Worm (Caenorhabditis elegans): Measurements from ENCODE around the gene clec-117.

The clec-117 gene

DNA sequence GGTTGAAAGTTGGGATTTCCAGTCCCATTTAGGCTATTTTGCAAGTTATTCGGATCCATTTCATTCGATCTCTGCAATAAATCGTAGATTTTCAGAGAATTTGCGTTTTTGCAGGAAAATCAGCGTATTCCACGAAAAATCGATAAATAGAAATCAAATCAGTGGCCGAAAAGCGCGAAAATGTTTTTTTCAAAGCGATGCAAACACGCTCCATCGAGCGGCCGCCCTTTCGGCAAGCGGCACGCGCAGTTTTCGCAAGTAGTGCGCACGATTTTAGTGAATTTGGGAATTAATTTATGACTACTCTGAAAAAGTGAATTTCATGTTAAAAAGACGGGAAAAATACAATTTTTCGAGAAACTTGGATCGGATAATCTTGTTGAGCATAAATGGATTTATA lies 41.7 kb downstream of the clec-117 start (continued):
- no peak for TF ChIP-seq attf-4 (tag; optimal IDR thresholded peaks at IDR 0.05)
- peak; percentile 95 for TF ChIP-seq lin-15B (tag; optimal IDR thresholded peaks at IDR 0.05)
- TF ChIP-seq ctbp-1 (GFP tag; IDR thresholded peaks at IDR 0.05): peak; percentile 78
- TF ChIP-seq ZK546.5 (tag; optimal IDR thresholded peaks at IDR 0.05): peak in 1 of 2 experiments; percentile 48
- TF ChIP-seq mes-2 (tag; optimal IDR thresholded peaks at IDR 0.05; ENCODE audit: poor library complexity, severe bottlenecking): peak; percentile 99
- peak; percentile 100 for TF ChIP-seq lin-38 (GFP tag; IDR thresholded peaks at IDR 0.05)
- TF ChIP-seq hlh-11 (tag; optimal IDR thresholded peaks at IDR 0.05): peak; percentile 87
- TF ChIP-seq nhr-10 (tag; optimal IDR thresholded peaks at IDR 0.05): peak; percentile 57
- peak; percentile 11 to 89 for TF ChIP-seq hif-1 (tag; optimal IDR thresholded peaks at IDR 0.05)
- peak; percentile 67 for TF ChIP-seq snpc-1.2 (GFP tag; IDR thresholded peaks at IDR 0.05)
- TF ChIP-seq fkh-10 (GFP tag; optimal IDR thresholded peaks at IDR 0.05): peak; percentile 95
- peak; percentile 77 for TF ChIP-seq egl-43 (GFP tag; IDR thresholded peaks at IDR 0.05)
- peak; percentile 89 for TF ChIP-seq jun-1 (tag; optimal IDR thresholded peaks at IDR 0.05)
- peak; percentile 84 for TF ChIP-seq F49E8.2 (tag; optimal IDR thresholded peaks at IDR 0.05; ENCODE audit: borderline replicate concordance)
- TF ChIP-seq unc-62 (GFP tag; optimal IDR thresholded peaks at IDR 0.05 in 1 of 2): peak in 1 of 2 experiments; percentile 45
- no peak for TF ChIP-seq unc-62 (tag; optimal IDR thresholded peaks at IDR 0.05)
- no peak for TF ChIP-seq unc-39 (tag; optimal IDR thresholded peaks at IDR 0.05)
- TF ChIP-seq nhr-111 (GFP tag; optimal IDR thresholded peaks at IDR 0.05): no peak
- TF ChIP-seq unc-130 (GFP tag; optimal IDR thresholded peaks at IDR 0.05): peak; percentile 92
- peak; percentile 93 for TF ChIP-seq rbr-2 (tag; optimal IDR thresholded peaks at IDR 0.05)
- TF ChIP-seq zfp-3 (GFP tag; conservative IDR thresholded peaks at IDR 0.05): peak; percentile 89
- TF ChIP-seq Y5F2A.4 (GFP tag; optimal IDR thresholded peaks at IDR 0.05): no peak
- TF ChIP-seq daf-19 (GFP tag; conservative IDR thresholded peaks at IDR 0.05): peak; percentile 75; the same call in 1 of the 2 replicates
- peak; percentile 76 for TF ChIP-seq dmd-6 (GFP tag; IDR thresholded peaks at IDR 0.05)
- peak; percentile 92 for TF ChIP-seq T26A8.4 (GFP tag; IDR thresholded peaks at IDR 0.05)
- TF ChIP-seq mep-1 (tag; optimal IDR thresholded peaks at IDR 0.05): peak; percentile 98
- no peak for TF ChIP-seq ceh-32 (tag; optimal IDR thresholded peaks at IDR 0.05; ENCODE audit: poor library complexity)
- TF ChIP-seq nhr-41 (GFP tag; IDR thresholded peaks at IDR 0.05): peak; percentile 40; the same call in 1 of the 2 replicates
- peak; percentile 70 to 95 for TF ChIP-seq lsy-2 (tag; optimal IDR thresholded peaks at IDR 0.05)
- TF ChIP-seq dpl-1 (GFP tag; optimal IDR thresholded peaks at IDR 0.05): peak; percentile 92
- TF ChIP-seq lim-7 (GFP tag; IDR thresholded peaks at IDR 0.05): peak; percentile 62; the same call in 1 of the 2 replicates
- no peak for TF ChIP-seq snpc-4 (tag; optimal IDR thresholded peaks at IDR 0.05)
- TF ChIP-seq daf-12 (tag; optimal IDR thresholded peaks at IDR 0.05): no peak
- TF ChIP-seq nhr-11 (tag; optimal IDR thresholded peaks at IDR 0.05): peak; percentile 90
- TF ChIP-seq gei-8 (GFP tag; optimal IDR thresholded peaks at IDR 0.05): no peak
- TF ChIP-seq hlh-30 (tag; optimal IDR thresholded peaks at IDR 0.05; ENCODE audit: insufficient read depth): peak; percentile 84
- TF ChIP-seq nhr-237 (tag; optimal IDR thresholded peaks at IDR 0.05): peak; percentile 62
- TF ChIP-seq spr-3 (GFP tag; optimal IDR thresholded peaks at IDR 0.05): peak; percentile 88
- TF ChIP-seq daf-16 (GFP tag; optimal IDR thresholded peaks at IDR 0.05): peak; percentile 25 to 70
- TF ChIP-seq daf-16 (tag; optimal IDR thresholded peaks at IDR 0.05): peak; percentile 80
- no peak for TF ChIP-seq cey-2 (tag; optimal IDR thresholded peaks at IDR 0.05; ENCODE audit: borderline replicate concordance, insufficient read depth)
- TF ChIP-seq daf-8 (GFP tag; IDR thresholded peaks at IDR 0.05): no peak
- TF ChIP-seq saeg-2 (GFP tag; IDR thresholded peaks at IDR 0.05): 0 out of 2 replicates have a peak, but pooled peaks have one; percentile 62
- peak; percentile 92 for TF ChIP-seq nhr-25 (tag; optimal IDR thresholded peaks at IDR 0.05; ENCODE audit: borderline replicate concordance, insufficient read depth)
- peak; percentile 79 for TF ChIP-seq lin-29 (GFP tag; IDR thresholded peaks at IDR 0.05)
- no peak for TF ChIP-seq T20F7.1 (GFP tag; optimal IDR thresholded peaks at IDR 0.05)
- TF ChIP-seq nhr-42 (GFP tag; IDR thresholded peaks at IDR 0.05): peak; percentile 87
- peak; percentile 73 for TF ChIP-seq nhr-48 (tag; optimal IDR thresholded peaks at IDR 0.05)
- peak; percentile 68 for TF ChIP-seq zfp-2 (tag; optimal IDR thresholded peaks at IDR 0.05)
- TF ChIP-seq tra-1 (GFP tag; IDR thresholded peaks at IDR 0.05): peak; percentile 81

All from whole organism, L4 larva.